Worm (Caenorhabditis elegans) whole organism, L2 larva: ENCODE results near the gene utx-1.

ENCODE experiments used
- aly-2 ChIP-seq: fragments of 150-350 bp; optimal IDR thresholded peaks from 2 replicates; lab custom pipeline; 2014; ENCODE audit warnings: missing biosample characterization, missing genetic modification characterization
- ama-1 ChIP-seq: fragments of 150-350 bp; optimal IDR thresholded peaks from 2 replicates; lab custom pipeline; 2018; ENCODE audit warnings: inconsistent platforms
- egl-27 ChIP-seq: sonication (generic microtip); optimal IDR thresholded peaks from 3 replicates; lab custom pipeline; 2017; ENCODE audit warnings: missing biosample characterization, missing genetic modification reagents, missing genetic modification characterization
- elt-3 ChIP-seq: sonication (generic microtip); optimal IDR thresholded peaks from 2 replicates; lab custom pipeline; 2017; ENCODE audit warnings: missing biosample characterization, missing genetic modification characterization
- fos-1 ChIP-seq: fragments of 150-350 bp; optimal IDR thresholded peaks from 2 replicates; lab custom pipeline; 2014; ENCODE audit warnings: missing biosample characterization, missing genetic modification characterization
- mdl-1 ChIP-seq, 2 experiments: fragments of 150-350 bp in 1 of 2; sonication (generic microtip) in 1 of 2; optimal IDR thresholded peaks; 2 replicates each; lab custom pipeline; 2017; ENCODE audit warnings: missing biosample characterization in 2 of 2, missing genetic modification characterization in 2 of 2
- nhr-10 ChIP-seq: sonication (generic microtip); optimal IDR thresholded peaks from 2 replicates; lab custom pipeline; 2017; ENCODE audit warnings: missing biosample characterization, missing genetic modification characterization
- nhr-237 ChIP-seq: fragments of 150-350 bp; optimal IDR thresholded peaks from 2 replicates; lab custom pipeline; 2014; ENCODE audit warnings: missing biosample characterization, missing genetic modification characterization
- nhr-77 ChIP-seq: fragments of 150-350 bp; optimal IDR thresholded peaks from 2 replicates; lab custom pipeline; 2014; ENCODE audit warnings: missing biosample characterization, missing genetic modification characterization
- peb-1 ChIP-seq: fragments of 150-350 bp; optimal IDR thresholded peaks from 2 replicates; lab custom pipeline; 2014; ENCODE audit warnings: missing biosample characterization, missing genetic modification characterization
- skn-1 ChIP-seq: sonication (generic microtip); optimal IDR thresholded peaks from 2 replicates; lab custom pipeline; 2017; ENCODE audit warnings: missing biosample characterization, missing genetic modification characterization
- snpc-4 ChIP-seq: fragments of 150-350 bp; optimal IDR thresholded peaks from 2 replicates; lab custom pipeline; 2014; ENCODE audit warnings: missing biosample characterization, missing genetic modification characterization
- unc-62 ChIP-seq: fragments of 150-350 bp; optimal IDR thresholded peaks from 2 replicates; lab custom pipeline; 2014; ENCODE audit warnings: missing biosample characterization, missing genetic modification reagents, missing genetic modification characterization
- zag-1 ChIP-seq: fragments of 150-350 bp; optimal IDR thresholded peaks from 2 replicates; lab custom pipeline; 2014; ENCODE audit warnings: missing biosample characterization, missing genetic modification characterization

- TF ChIP-seq aly-2 (tag; lab: Kevin White, UChicago) (no peak), snpc-4 (tag; lab: Kevin White, UChicago) (peak; percentile 82), elt-3 (tag; lab: Kevin White, UChicago) (no peak), skn-1 (tag; lab: Kevin White, UChicago) (no peak), nhr-77 (no peak), ama-1 (no peak), zag-1 (tag; lab: Kevin White, UChicago) (peak; percentile 77), egl-27 (tag; lab: Kevin White, UChicago) (peak; percentile 81), peb-1 (tag; lab: Kevin White, UChicago) (no peak), mdl-1 (tag; optimal IDR thresholded peaks at IDR 0.05; lab: Kevin White, UChicago) (peak; percentile 37 to 78), unc-62 (no peak), nhr-237 (no peak), nhr-10 (peak; percentile 16), fos-1 (tag; lab: Kevin White, UChicago) (peak; percentile 90)
Observed at ce11 chrX:8545971-8546442, 10.9 kb upstream of the utx-1 start, which contains the start of gene sdha-1.
